Worm (Caenorhabditis elegans) whole organism, L4/young adult: ENCODE data around the gene ZC239.15.

ENCODE experiments used
- W03F9.2 ChIP-seq: fragments of 150-350 bp; optimal IDR thresholded peaks from 2 replicates; lab custom pipeline; 2014; ENCODE audit warnings: missing biosample characterization, missing genetic modification characterization
- dao-5 ChIP-seq: sonication (generic microtip); optimal IDR thresholded peaks from 2 replicates; lab custom pipeline; 2016; ENCODE audit warnings: missing genotype, missing genetic modification characterization, moderate library complexity, missing compliant biosample characterization
- him-1 ChIP-seq: sonication (generic microtip); optimal IDR thresholded peaks from 2 replicates; lab custom pipeline; 2016; ENCODE audit warnings: missing genotype, missing genetic modification reagents, missing genetic modification characterization, missing compliant biosample characterization

ce11 chrII:3221730-3222129 is 2.8 kb downstream of the ZC239.15 start, which contains the start of gene ZC239.14:
- TF ChIP-seq him-1 (tag; lab: Kevin White, UChicago) (no peak), W03F9.2 (tag; lab: Kevin White, UChicago) (no peak), dao-5 (tag; lab: Kevin White, UChicago) (no peak)
